Worm (Caenorhabditis elegans): ENCODE measurements around the gene gba-1.
"Not testable (repeated sequence)": the region's sequence is repeated elsewhere in the genome, so short reads cannot be mapped to it uniquely, and the experiment has no call there.

DNA sequence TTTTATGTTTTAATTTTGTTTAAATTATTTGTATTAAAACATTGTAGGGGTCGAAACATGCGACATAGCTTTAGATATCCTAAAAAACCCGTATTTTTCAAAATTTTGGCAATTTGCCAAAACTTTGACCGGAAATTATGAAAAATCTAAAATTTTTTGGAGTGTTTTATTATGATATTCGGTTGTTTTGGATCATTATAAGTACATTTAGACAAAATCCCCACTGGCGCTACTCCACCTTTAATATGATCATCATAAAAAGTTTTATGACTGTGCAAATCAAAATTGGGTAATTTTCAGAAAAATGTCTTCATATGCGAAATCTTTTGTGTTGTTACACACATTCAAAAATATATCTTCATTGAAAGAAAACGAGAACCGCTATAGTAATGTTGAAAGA, 22.8 kb upstream of the gba-1 start, which contains the start of gene math-18:
- TF ChIP-seq efl-1 (optimal IDR thresholded peaks at IDR 0.05); efl-1 (GFP tag; optimal IDR thresholded peaks at IDR 0.05 in 1 of 2); zag-1 (tag; optimal IDR thresholded peaks at IDR 0.05); lin-35 (GFP tag; optimal IDR thresholded peaks at IDR 0.05); nhr-11 (tag; optimal IDR thresholded peaks at IDR 0.05); hlh-4 (tag; optimal IDR thresholded peaks at IDR 0.05); nhr-90 (tag; optimal IDR thresholded peaks at IDR 0.05; ENCODE audit: poor library complexity); fos-1 (tag; optimal IDR thresholded peaks at IDR 0.05): not testable (repeated sequence)

All from whole organism, L1 larva.